Worm (Caenorhabditis elegans) whole organism, young adult: ENCODE data around the gene cnp-2.

ENCODE experiments used
- B0035.1 ChIP-seq: sonication (generic microtip); optimal IDR thresholded peaks from 2 replicates; lab custom pipeline; 2016; ENCODE audit warnings: missing genetic modification characterization, mild to moderate bottlenecking, missing compliant biosample characterization, missing genotype, missing genetic modification reagents
- C17E4.6 ChIP-seq: fragments of 200-800 bp; sonication (Bioruptor generic); IDR thresholded peaks from 2 replicates; pipeline ENCODE4 v1.3.6; 2022; ENCODE audit warnings: missing genetic modification reagents, missing genetic modification characterization, missing compliant biosample characterization
- F23B12.7 ChIP-seq: sonication (generic microtip); optimal IDR thresholded peaks from 2 replicates; lab custom pipeline; 2017; ENCODE audit warnings: missing genetic modification characterization, mild to moderate bottlenecking, missing compliant biosample characterization, antibody characterized with exemption, moderate library complexity; ENCODE audit not compliant: insufficient read depth
- Y56A3A.18 ChIP-seq: fragments of 200-800 bp; sonication (Bioruptor generic); IDR thresholded peaks from 2 replicates; pipeline ENCODE4 v1.3.6; 2022; ENCODE audit warnings: missing genetic modification reagents, missing genetic modification characterization, missing compliant biosample characterization
- ama-1 ChIP-seq, 3 experiments: fragments of 150-350 bp in 1 of 3; sonication (generic microtip) in 2 of 3; optimal IDR thresholded peaks; 2 replicates each; lab custom pipeline; 2014 to 2018; ENCODE audit warnings: missing biosample characterization in 2 of 3, missing genetic modification characterization in 2 of 3, missing genetic modification reagents in 2 of 3
- attf-6 ChIP-seq: fragments of 200-800 bp; sonication (Bioruptor generic); IDR thresholded peaks from 2 replicates; pipeline ENCODE4 v1.3.6; 2022; ENCODE audit warnings: missing genetic modification reagents, missing genetic modification characterization, missing compliant biosample characterization
- efl-1 ChIP-seq: fragments of 150-350 bp; optimal IDR thresholded peaks from 2 replicates; lab custom pipeline; 2014; ENCODE audit warnings: missing biosample characterization, missing genetic modification reagents, missing genetic modification characterization
- lag-1 ChIP-seq: fragments of 200-800 bp; sonication (Bioruptor generic); IDR thresholded peaks from 2 replicates; pipeline ENCODE4 v1.3.6; 2022; ENCODE audit warnings: missing genetic modification reagents, missing genetic modification characterization, missing compliant biosample characterization
- let-607 ChIP-seq, 2 experiments: fragments of 200-800 bp in 1 of 2; sonication (Bioruptor generic) in 1 of 2; sonication (generic microtip) in 1 of 2; optimal IDR thresholded peaks; 2 replicates each; lab custom pipeline; 2016 to 2018; ENCODE audit warnings: mild to moderate bottlenecking in 2 of 2, missing compliant biosample characterization in 2 of 2, missing genetic modification characterization in 2 of 2, moderate library complexity in 2 of 2, missing genotype in 1 of 2
- lir-1 ChIP-seq: fragments of 200-800 bp; sonication (Bioruptor generic); conservative IDR thresholded peaks from 2 replicates; pipeline ENCODE4 v1.3.6; 2022; ENCODE audit warnings: missing genetic modification reagents, missing genetic modification characterization, missing compliant biosample characterization
- madf-10 ChIP-seq: sonication (generic microtip); optimal IDR thresholded peaks from 2 replicates; lab custom pipeline; 2016; ENCODE audit warnings: mild to moderate bottlenecking, missing genetic modification characterization, missing compliant biosample characterization
- mcd-1 ChIP-seq: fragments of 200-800 bp; sonication (Bioruptor generic); IDR thresholded peaks from 2 replicates; pipeline ENCODE4 v1.3.6; 2022; ENCODE audit warnings: missing genetic modification reagents, missing genetic modification characterization, missing compliant biosample characterization
- snpc-4 ChIP-seq, 5 experiments: fragments of 150-350 bp in 1 of 5; sonication (generic microtip) in 4 of 5; optimal IDR thresholded peaks; 2 replicates each; lab custom pipeline; 2014 to 2018; ENCODE audit warnings: missing genetic modification characterization in 5 of 5, missing biosample characterization in 3 of 5, antibody characterized with exemption in 2 of 5, mild to moderate bottlenecking in 2 of 5, missing compliant biosample characterization in 2 of 5, missing genotype in 2 of 5, moderate library complexity in 2 of 5, missing genetic modification reagents in 1 of 5
- unc-62 ChIP-seq: fragments of 150-350 bp; optimal IDR thresholded peaks from 2 replicates; lab custom pipeline; 2014; ENCODE audit warnings: missing biosample characterization, missing genetic modification reagents, missing genetic modification characterization

ce11 chrII:12774402-12774801 lies 13.8 kb downstream of the cnp-2 start, which contains the start of gene Y46G5A.14:
- no peak for TF ChIP-seq unc-62 (GFP tag; lab: Kevin White, UChicago)
- no peak for TF ChIP-seq let-607 (tag; optimal IDR thresholded peaks at IDR 0.05; lab: Kevin White, UChicago)
- TF ChIP-seq madf-10 (tag; lab: Kevin White, UChicago): no peak
- no peak for TF ChIP-seq B0035.1 (tag; lab: Kevin White, UChicago)
- TF ChIP-seq ama-1 (optimal IDR thresholded peaks at IDR 0.05; lab: Kevin White, UChicago): no peak
- TF ChIP-seq ama-1 (GFP tag; optimal IDR thresholded peaks at IDR 0.05; lab: Kevin White, UChicago): no peak
- no peak for TF ChIP-seq F23B12.7
- no peak for TF ChIP-seq snpc-4 (GFP tag; optimal IDR thresholded peaks at IDR 0.05; lab: Kevin White, UChicago)
- TF ChIP-seq snpc-4 (tag; optimal IDR thresholded peaks at IDR 0.05; lab: Kevin White, UChicago): no peak
- no peak for TF ChIP-seq Y56A3A.18 (GFP tag; lab: Robert Waterston, UW)
- TF ChIP-seq lag-1 (GFP tag; lab: Robert Waterston, UW): no peak
- no peak for TF ChIP-seq C17E4.6
- no peak for TF ChIP-seq efl-1 (GFP tag; lab: Kevin White, UChicago)
- no peak for TF ChIP-seq mcd-1 (GFP tag; lab: Robert Waterston, UW)
- no peak for TF ChIP-seq attf-6 (GFP tag; lab: Robert Waterston, UW)
- TF ChIP-seq lir-1: no peak
